Worm (Caenorhabditis elegans) whole organism, L1 larva: ENCODE data around the gene F41E6.1.
A peak's percentile ranks its signal among the peaks of the same experiment; 100 is the strongest.

Experiments
- F16B12.6 ChIP-seq: fragments of 150-350 bp; optimal IDR thresholded peaks from 2 replicates; lab custom pipeline; 2014; ENCODE audit warnings: missing biosample characterization, missing genetic modification characterization
- ama-1 ChIP-seq: fragments of 150-350 bp; optimal IDR thresholded peaks from 2 replicates; lab custom pipeline; 2014
- ces-1 ChIP-seq: fragments of 150-350 bp; optimal IDR thresholded peaks from 2 replicates; lab custom pipeline; 2014; ENCODE audit warnings: missing biosample characterization, missing genetic modification reagents, missing genetic modification characterization
- dpl-1 ChIP-seq, 3 experiments: fragments of 150-350 bp in 2 of 3; sonication (generic microtip) in 1 of 3; optimal IDR thresholded peaks; 2 replicates each; lab custom pipeline; 2014 to 2017; ENCODE audit warnings: missing biosample characterization in 3 of 3, missing genetic modification characterization in 3 of 3, missing genetic modification reagents in 3 of 3
- elt-3 ChIP-seq, 6 experiments: fragments of 150-350 bp in 1 of 6; sonication (generic microtip); optimal IDR thresholded peaks; 2 replicates each; lab custom pipeline; 2017 to 2018; ENCODE audit warnings: missing biosample characterization in 6 of 6, missing genetic modification characterization in 6 of 6, inconsistent platforms in 1 of 6
- jun-1 ChIP-seq: fragments of 150-350 bp; optimal IDR thresholded peaks from 2 replicates; lab custom pipeline; 2014; ENCODE audit warnings: missing biosample characterization, missing genetic modification reagents, missing genetic modification characterization
- mef-2 ChIP-seq: fragments of 150-350 bp; optimal IDR thresholded peaks from 2 replicates; lab custom pipeline; 2014; ENCODE audit warnings: missing biosample characterization, missing genetic modification characterization
- nhr-77 ChIP-seq: fragments of 150-350 bp; optimal IDR thresholded peaks from 2 replicates; lab custom pipeline; 2014; ENCODE audit warnings: missing biosample characterization, missing genetic modification characterization
- nhr-85 ChIP-seq: sonication (generic microtip); peaks from one replicate; lab custom pipeline; 2016; ENCODE audit warnings: missing genetic modification characterization, inconsistent platforms, missing compliant biosample characterization
- skn-1 ChIP-seq: fragments of 150-350 bp; optimal IDR thresholded peaks from 2 replicates; lab custom pipeline; 2014; ENCODE audit warnings: missing biosample characterization, missing genetic modification characterization
- tbx-2 ChIP-seq: sonication (generic microtip); optimal IDR thresholded peaks from 2 replicates; lab custom pipeline; 2016; ENCODE audit warnings: missing genetic modification characterization, missing compliant biosample characterization
- zag-1 ChIP-seq: fragments of 150-350 bp; optimal IDR thresholded peaks from 2 replicates; lab custom pipeline; 2014; ENCODE audit warnings: missing biosample characterization, missing genetic modification characterization
- ztf-11 ChIP-seq, 2 experiments: sonication (generic microtip); optimal IDR thresholded peaks; 2 replicates each; lab custom pipeline; 2016 to 2017; ENCODE audit warnings: missing genetic modification characterization in 2 of 2, missing biosample characterization in 1 of 2, missing compliant biosample characterization in 1 of 2

DNA sequence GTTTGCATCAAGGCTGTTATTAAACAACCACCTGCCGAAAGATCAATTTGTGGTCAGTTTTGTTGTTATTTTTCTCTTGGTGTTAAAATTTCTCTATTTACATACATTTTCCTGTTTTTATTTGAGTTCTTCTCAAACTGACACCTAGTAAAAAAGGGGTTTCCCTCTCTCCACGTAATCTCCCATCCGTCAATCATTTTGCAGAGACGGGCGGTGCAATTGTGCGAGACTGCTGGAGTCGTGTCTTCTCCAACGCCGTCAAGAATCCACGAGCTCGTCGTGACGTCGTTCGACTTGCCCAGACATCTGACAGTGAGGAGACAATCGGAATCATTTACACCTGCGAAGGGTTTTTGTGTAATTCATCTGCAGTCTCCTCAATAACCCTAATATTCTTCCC, 4.0 kb downstream of the F41E6.1 start:
- no peak for TF ChIP-seq ztf-11 (tag; optimal IDR thresholded peaks at IDR 0.05; lab: Kevin White, UChicago)
- no peak for TF ChIP-seq skn-1 (tag; lab: Kevin White, UChicago)
- TF ChIP-seq F16B12.6 (tag; lab: Kevin White, UChicago), result no peak
- no peak for TF ChIP-seq zag-1 (tag; lab: Kevin White, UChicago)
- no peak for TF ChIP-seq dpl-1 (GFP tag; optimal IDR thresholded peaks at IDR 0.05; lab: Kevin White, UChicago)
- no peak for TF ChIP-seq ama-1 (lab: Kevin White, UChicago)
- no peak for TF ChIP-seq mef-2 (tag; lab: Kevin White, UChicago)
- no peak for TF ChIP-seq ces-1 (GFP tag; lab: Kevin White, UChicago)
- no peak for TF ChIP-seq elt-3 (tag; optimal IDR thresholded peaks at IDR 0.05; lab: Kevin White, UChicago)
- peak; percentile 76 for TF ChIP-seq nhr-85
- TF ChIP-seq nhr-77 (tag; lab: Kevin White, UChicago), result no peak
- TF ChIP-seq jun-1 (tag; lab: Kevin White, UChicago), result no peak
- no peak for TF ChIP-seq tbx-2
